Fruit fly (Drosophila melanogaster) S2 (cell line): ENCODE results near the gene drn.

Experiments used
- CG8478 ChIP-seq: fragments of >200 bp; optimal IDR thresholded peaks from 2 replicates; lab custom pipeline; 2018
- CTCF ChIP-seq, 2 experiments: fragments of >200 bp; optimal IDR thresholded peaks; 2 replicates each; lab custom pipeline; 2018

drn gene

DNA sequence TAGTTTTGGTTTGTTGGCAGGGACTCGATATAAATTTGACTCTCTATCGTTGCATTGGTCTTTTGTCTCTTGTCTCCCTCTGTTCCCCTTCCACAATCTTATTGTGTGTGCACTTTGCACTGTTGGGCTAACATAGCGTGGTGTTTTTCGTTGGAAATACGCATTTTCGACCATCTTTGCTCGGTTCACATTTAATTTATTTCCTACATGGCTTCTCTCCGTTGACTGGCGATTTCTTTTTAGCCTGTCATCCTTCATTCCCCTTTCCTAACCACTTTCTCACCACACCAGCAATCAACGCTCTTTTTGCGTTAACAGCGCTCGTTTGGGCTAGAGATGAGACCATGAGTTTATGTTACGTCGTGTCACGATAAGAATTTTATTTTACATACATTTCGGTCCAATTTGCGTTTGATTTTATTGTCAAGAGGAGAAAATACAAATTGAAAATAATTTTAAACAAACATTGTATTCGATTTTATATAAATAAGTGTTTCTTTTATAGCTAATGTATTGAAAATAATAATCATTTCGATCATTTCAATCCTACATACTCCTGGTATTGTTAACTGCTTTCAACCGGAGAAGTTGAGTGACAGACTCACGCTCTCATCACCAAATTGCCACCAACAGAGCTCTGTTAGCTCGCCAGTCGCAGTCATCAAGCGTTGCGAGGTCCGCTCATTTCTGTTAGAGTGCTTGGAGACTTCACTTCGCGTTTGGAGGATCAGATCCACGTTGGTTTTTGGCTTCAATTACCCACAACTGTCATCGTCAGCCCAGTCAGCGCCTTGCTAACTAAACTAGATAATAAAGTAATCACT is 1.4 kb downstream of the drn start:
- TF ChIP-seq CG8478 (lab: Kevin White, UChicago), result no peak
- TF ChIP-seq CTCF (optimal IDR thresholded peaks at IDR 0.05; lab: Kevin White, UChicago), result no peak

dm6 chr3R:9342248-9342882 is 2.3 kb downstream of the drn start:
- TF ChIP-seq CTCF (optimal IDR thresholded peaks at IDR 0.05; lab: Kevin White, UChicago) (no peak), CG8478 (lab: Kevin White, UChicago) (no peak)

dm6 chr3R:9343022-9343587 is 3.1 kb downstream of the drn start:
- no peak for TF ChIP-seq CG8478 (lab: Kevin White, UChicago)
- no peak for TF ChIP-seq CTCF (optimal IDR thresholded peaks at IDR 0.05; lab: Kevin White, UChicago)

dm6 chr3R:9343645-9344044 is 3.6 kb downstream of the drn start:
- TF ChIP-seq CG8478 (lab: Kevin White, UChicago) (no peak), CTCF (optimal IDR thresholded peaks at IDR 0.05; lab: Kevin White, UChicago) (no peak)

- TF ChIP-seq CG8478 (lab: Kevin White, UChicago), result peak; percentile 6
- TF ChIP-seq CTCF (optimal IDR thresholded peaks at IDR 0.05; lab: Kevin White, UChicago), result no peak
These were observed 4.3 kb downstream of the drn start for dm6 chr3R:9344186-9344790.

- TF ChIP-seq CG8478 (lab: Kevin White, UChicago), result no peak
- no peak for TF ChIP-seq CTCF (optimal IDR thresholded peaks at IDR 0.05; lab: Kevin White, UChicago)
These were observed 4.8 kb downstream of the drn start for dm6 chr3R:9344791-9345208.

DNA sequence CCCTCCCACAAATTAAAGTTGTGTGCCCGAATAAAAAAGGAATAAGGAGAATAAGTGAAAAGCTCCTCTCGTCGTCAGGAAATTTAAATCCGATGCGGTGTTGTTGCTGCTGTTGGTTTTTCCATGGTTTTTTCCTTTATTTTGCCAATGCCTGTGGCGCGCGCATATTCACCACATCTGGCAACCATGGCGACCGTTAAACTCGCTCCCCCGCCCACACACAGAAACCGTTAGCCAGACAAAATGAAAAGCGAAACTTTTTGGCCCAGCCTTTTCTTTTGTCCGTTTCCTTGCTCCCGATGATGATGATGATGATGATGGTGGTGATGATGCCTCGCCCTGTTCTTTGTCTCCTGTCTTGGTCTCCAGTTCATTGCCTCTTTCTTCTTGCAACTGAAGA is 5.9 kb downstream of the drn start:
- TF ChIP-seq CTCF (optimal IDR thresholded peaks at IDR 0.05; lab: Kevin White, UChicago), result no peak
- TF ChIP-seq CG8478 (lab: Kevin White, UChicago), result no peak

dm6 chr3R:9346539-9346938 is 6.5 kb downstream of the drn start:
- no peak for TF ChIP-seq CG8478 (lab: Kevin White, UChicago)

- TF ChIP-seq CTCF (optimal IDR thresholded peaks at IDR 0.05; lab: Kevin White, UChicago), result no peak
- TF ChIP-seq CG8478 (lab: Kevin White, UChicago), result no peak
These were observed 7.8 kb downstream of the drn start for dm6 chr3R:9347702-9348378.

DNA sequence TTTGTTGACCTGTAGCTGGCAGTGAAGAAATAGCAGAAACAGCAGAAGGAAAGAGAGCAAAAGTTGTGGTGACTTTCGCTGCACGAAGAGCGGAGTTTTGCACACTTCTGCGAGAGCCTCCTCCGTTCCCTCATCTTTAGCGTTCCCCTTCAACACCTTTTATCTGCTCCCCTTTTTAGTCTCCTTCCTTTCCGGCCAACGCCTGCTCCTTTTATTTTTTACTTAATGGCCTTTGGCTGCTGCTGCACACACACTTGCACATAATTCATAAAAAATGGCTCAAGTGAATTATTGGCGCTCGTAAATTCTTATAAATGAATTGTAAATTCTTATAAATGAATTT is 8.3 kb downstream of the drn start:
- TF ChIP-seq CTCF (optimal IDR thresholded peaks at IDR 0.05; lab: Kevin White, UChicago), result no peak
- no peak for TF ChIP-seq CG8478 (lab: Kevin White, UChicago)

- no peak for TF ChIP-seq CTCF (optimal IDR thresholded peaks at IDR 0.05; lab: Kevin White, UChicago)
- no peak for TF ChIP-seq CG8478 (lab: Kevin White, UChicago)
These were observed 9.3 kb downstream of the drn start for dm6 chr3R:9349267-9349820.

- TF ChIP-seq CG8478 (lab: Kevin White, UChicago) (no peak), CTCF (optimal IDR thresholded peaks at IDR 0.05; lab: Kevin White, UChicago) (no peak)
These were observed 10.8 kb downstream of the drn start for dm6 chr3R:9350561-9351379.
